Worm (Caenorhabditis elegans) whole organism, late embryonic: ENCODE results near the gene fli-1.

Experiments
- K02D7.2 ChIP-seq: sonication (generic microtip); optimal IDR thresholded peaks from 2 replicates; lab custom pipeline; 2017; ENCODE audit warnings: mild to moderate bottlenecking, missing genetic modification characterization, missing compliant biosample characterization
- K09A11.1 ChIP-seq: sonication (generic microtip); optimal IDR thresholded peaks from 2 replicates; lab custom pipeline; 2017; ENCODE audit warnings: antibody characterized with exemption, mild to moderate bottlenecking, missing genetic modification characterization, missing compliant biosample characterization; ENCODE audit not compliant: insufficient read depth
- T23F11.4 ChIP-seq: fragments of 200-800 bp; sonication (Bioruptor generic); optimal IDR thresholded peaks from 2 replicates; lab custom pipeline; 2018; ENCODE audit warnings: mild to moderate bottlenecking, missing genetic modification characterization, missing compliant biosample characterization
- Y22D7AL.16 ChIP-seq: sonication (generic microtip); optimal IDR thresholded peaks from 2 replicates; lab custom pipeline; 2016; ENCODE audit warnings: missing genetic modification characterization, missing compliant biosample characterization
- ceh-18 ChIP-seq: sonication (generic microtip); optimal IDR thresholded peaks from 2 replicates; lab custom pipeline; 2016; ENCODE audit warnings: missing genetic modification characterization, missing compliant biosample characterization
- ceh-2 ChIP-seq: sonication (generic microtip); optimal IDR thresholded peaks from 2 replicates; lab custom pipeline; 2016; ENCODE audit warnings: missing genotype, missing genetic modification characterization, missing compliant biosample characterization
- ceh-24 ChIP-seq: sonication (generic microtip); optimal IDR thresholded peaks from 2 replicates; lab custom pipeline; 2016; ENCODE audit warnings: mild to moderate bottlenecking, missing genetic modification characterization, missing compliant biosample characterization
- ceh-31 ChIP-seq: sonication (generic microtip); optimal IDR thresholded peaks from 2 replicates; lab custom pipeline; 2016; ENCODE audit warnings: missing genetic modification characterization, missing compliant biosample characterization
- ceh-34 ChIP-seq: sonication (generic microtip); optimal IDR thresholded peaks from 2 replicates; lab custom pipeline; 2016; ENCODE audit warnings: mild to moderate bottlenecking, missing genetic modification characterization, missing compliant biosample characterization
- ceh-6 ChIP-seq: fragments of 200-800 bp; sonication (Bioruptor generic); optimal IDR thresholded peaks from 2 replicates; lab custom pipeline; 2018; ENCODE audit warnings: mild to moderate bottlenecking, missing genetic modification characterization, missing compliant biosample characterization
- che-1 ChIP-seq: sonication (generic microtip); optimal IDR thresholded peaks from 2 replicates; lab custom pipeline; 2016; ENCODE audit warnings: mild to moderate bottlenecking, missing genetic modification characterization, missing compliant biosample characterization
- dve-1 ChIP-seq: sonication (generic microtip); optimal IDR thresholded peaks from 2 replicates; lab custom pipeline; 2017; ENCODE audit warnings: antibody characterized with exemption, mild to moderate bottlenecking, missing genetic modification characterization, missing compliant biosample characterization
- elt-2 ChIP-seq: sonication (generic microtip); optimal IDR thresholded peaks from 2 replicates; lab custom pipeline; 2016; ENCODE audit warnings: missing genetic modification reagents, missing genetic modification characterization, missing compliant biosample characterization
- ets-4 ChIP-seq: sonication (generic microtip); optimal IDR thresholded peaks from 2 replicates; lab custom pipeline; 2016; ENCODE audit warnings: missing genetic modification characterization, missing compliant biosample characterization
- fkh-10 ChIP-seq: fragments of 150-350 bp; optimal IDR thresholded peaks from 2 replicates; lab custom pipeline; 2014; ENCODE audit warnings: missing biosample characterization, missing genetic modification reagents, missing genetic modification characterization
- fkh-6 ChIP-seq: sonication (generic microtip); optimal IDR thresholded peaks from 2 replicates; lab custom pipeline; 2016; ENCODE audit warnings: missing genetic modification characterization, missing compliant biosample characterization
- hlh-13 ChIP-seq: fragments of 200-800 bp; sonication (Bioruptor generic); optimal IDR thresholded peaks from 2 replicates; lab custom pipeline; 2018; ENCODE audit warnings: mild to moderate bottlenecking, missing genetic modification characterization, missing compliant biosample characterization
- hlh-30 ChIP-seq: sonication (generic microtip); optimal IDR thresholded peaks from 2 replicates; lab custom pipeline; 2017; ENCODE audit warnings: antibody characterized with exemption, missing genetic modification characterization, missing compliant biosample characterization; ENCODE audit not compliant: insufficient read depth
- hlh-6 ChIP-seq: sonication (generic microtip); optimal IDR thresholded peaks from 2 replicates; lab custom pipeline; 2016; ENCODE audit warnings: missing genotype, missing genetic modification characterization, missing compliant biosample characterization
- madf-2 ChIP-seq: sonication (generic microtip); optimal IDR thresholded peaks from 2 replicates; lab custom pipeline; 2017; ENCODE audit warnings: missing genetic modification characterization, missing compliant biosample characterization
- nfya-1 ChIP-seq: sonication (generic microtip); optimal IDR thresholded peaks from 2 replicates; lab custom pipeline; 2017; ENCODE audit warnings: missing genetic modification characterization, mild to moderate bottlenecking, missing compliant biosample characterization, antibody characterized with exemption, moderate library complexity
- nhr-11 ChIP-seq: fragments of 150-350 bp; optimal IDR thresholded peaks from 2 replicates; lab custom pipeline; 2014; ENCODE audit warnings: missing biosample characterization, missing genetic modification characterization
- odd-2 ChIP-seq: sonication (generic microtip); optimal IDR thresholded peaks from 2 replicates; lab custom pipeline; 2017; ENCODE audit warnings: antibody characterized with exemption, mild to moderate bottlenecking, missing genetic modification characterization, missing compliant biosample characterization
- pat-9 ChIP-seq: fragments of 200-800 bp; sonication (Bioruptor generic); optimal IDR thresholded peaks from 2 replicates; lab custom pipeline; 2018; ENCODE audit warnings: mild to moderate bottlenecking, missing genetic modification characterization, moderate library complexity, missing compliant biosample characterization
- pha-2 ChIP-seq: sonication (generic microtip); optimal IDR thresholded peaks from 2 replicates; lab custom pipeline; 2017; ENCODE audit warnings: mild to moderate bottlenecking, missing genetic modification characterization, missing compliant biosample characterization
- pqm-1 ChIP-seq: sonication (generic microtip); optimal IDR thresholded peaks from 2 replicates; lab custom pipeline; 2016; ENCODE audit warnings: missing genetic modification characterization, missing compliant biosample characterization
- pros-1 ChIP-seq: fragments of 150-350 bp; optimal IDR thresholded peaks from 2 replicates; lab custom pipeline; 2014; ENCODE audit warnings: missing biosample characterization, missing genetic modification reagents, missing genetic modification characterization
- rnt-1 ChIP-seq: sonication (generic microtip); optimal IDR thresholded peaks from 2 replicates; lab custom pipeline; 2016; ENCODE audit warnings: missing genetic modification characterization, missing compliant biosample characterization
- sdc-2 ChIP-seq: sonication (generic microtip); optimal IDR thresholded peaks from 2 replicates; lab custom pipeline; 2016; ENCODE audit warnings: missing genotype, missing genetic modification characterization, missing compliant biosample characterization
- sox-2 ChIP-seq: fragments of 200-800 bp; sonication (Bioruptor generic); IDR thresholded peaks from 2 replicates; pipeline ENCODE4 v1.3.6; 2022; ENCODE audit warnings: missing genetic modification reagents, missing genetic modification characterization, missing compliant biosample characterization
- ttx-3 ChIP-seq: sonication (generic microtip); optimal IDR thresholded peaks from 2 replicates; lab custom pipeline; 2016; ENCODE audit warnings: missing genetic modification reagents, missing genetic modification characterization, missing compliant biosample characterization
- unc-3 ChIP-seq, 2 experiments: fragments of 200-800 bp in 1 of 2; sonication (Bioruptor generic) in 1 of 2; sonication (generic microtip) in 1 of 2; conservative IDR thresholded peaks in 1 of 2; optimal IDR thresholded peaks in 1 of 2; 2 replicates each; pipeline versions ENCODE4 v1.3.6 to Lab custom; 2016 to 2022; ENCODE audit warnings: missing compliant biosample characterization in 2 of 2, missing genetic modification characterization in 2 of 2, missing genetic modification reagents in 1 of 2
- unc-42 ChIP-seq: sonication (generic microtip); optimal IDR thresholded peaks from 2 replicates; lab custom pipeline; 2016; ENCODE audit warnings: missing genotype, missing genetic modification characterization, missing compliant biosample characterization
- zip-5 ChIP-seq: sonication (generic microtip); optimal IDR thresholded peaks from 2 replicates; lab custom pipeline; 2016; ENCODE audit warnings: missing genetic modification characterization, missing compliant biosample characterization
- ztf-16 ChIP-seq: sonication (generic microtip); optimal IDR thresholded peaks from 2 replicates; lab custom pipeline; 2017; ENCODE audit warnings: missing genetic modification characterization, missing compliant biosample characterization

fli-1 gene

DNA sequence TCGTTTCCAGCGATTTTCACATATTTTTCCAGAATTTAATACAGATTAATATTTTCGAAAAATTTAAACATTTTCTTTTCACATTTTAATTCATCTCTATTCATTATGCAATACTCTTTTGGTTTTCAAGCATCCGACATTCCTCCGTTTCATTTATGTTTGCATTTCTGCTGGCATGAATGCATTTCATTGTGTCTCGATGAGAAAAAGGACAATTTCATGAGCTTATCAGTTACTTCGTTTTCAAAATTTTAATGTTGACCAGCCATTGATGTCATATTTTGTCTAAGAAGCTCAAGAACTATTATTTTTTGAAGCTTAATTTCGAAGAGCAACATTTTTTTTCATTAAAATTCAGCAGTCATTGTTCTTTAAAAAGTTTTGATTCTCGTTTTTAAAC lies 35.1 kb upstream of the fli-1 start:
- TF ChIP-seq ceh-18 (tag; lab: Kevin White, UChicago): no peak
- no peak for TF ChIP-seq rnt-1 (tag; lab: Kevin White, UChicago)
- no peak for TF ChIP-seq ceh-31 (tag; lab: Kevin White, UChicago)
- TF ChIP-seq T23F11.4 (GFP tag; lab: Kevin White, UChicago): no peak
- TF ChIP-seq ztf-16 (tag; lab: Kevin White, UChicago): no peak
- TF ChIP-seq pha-2 (tag; lab: Kevin White, UChicago): no peak
- no peak for TF ChIP-seq pat-9
- TF ChIP-seq Y22D7AL.16: no peak
- TF ChIP-seq K09A11.1: no peak
- TF ChIP-seq K02D7.2: no peak
- no peak for TF ChIP-seq hlh-6 (tag; lab: Kevin White, UChicago)
- TF ChIP-seq odd-2 (tag; lab: Kevin White, UChicago): no peak
- TF ChIP-seq elt-2: no peak
- TF ChIP-seq ttx-3 (tag; lab: Kevin White, UChicago): no peak

DNA sequence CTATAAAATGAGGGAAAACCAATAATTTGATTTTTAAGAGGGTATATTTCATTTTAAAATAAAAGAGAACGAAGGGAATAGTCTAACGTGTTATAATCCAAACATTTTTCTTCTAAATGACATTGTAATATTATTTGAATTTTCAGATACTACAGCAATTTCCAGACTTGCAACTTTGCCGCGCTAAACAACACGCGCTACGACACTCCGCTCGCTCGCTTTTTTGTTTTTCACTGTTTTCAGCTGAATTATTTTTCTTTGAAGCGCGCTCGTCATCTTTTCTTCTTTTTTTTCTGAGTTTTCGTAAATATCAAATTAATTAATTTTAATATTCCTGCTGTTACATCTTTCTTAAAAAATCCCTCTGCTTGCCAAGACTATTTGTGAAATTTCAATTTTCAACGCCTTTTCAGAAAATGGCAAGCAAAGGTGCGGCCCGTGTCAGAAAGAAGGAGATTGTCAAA lies 33.7 kb upstream of the fli-1 start, which contains the start of gene mrpl-11:
TSS of gene mrpl-11 (plus strand) at position 414 of the 464 bp plus-strand sequence.
- TF ChIP-seq nhr-11 (tag; lab: Kevin White, UChicago) (no peak), rnt-1 (tag; lab: Kevin White, UChicago) (no peak), sox-2 (GFP tag; lab: Robert Waterston, UW) (no peak)

ce11 chrIII:8716084-8716483 lies 32.5 kb upstream of the fli-1 start, which contains the start of gene B0303.14:
B0303.14 (minus strand) TSS chrIII:8716184.
- TF ChIP-seq madf-2 (no peak), fkh-10 (GFP tag; lab: Kevin White, UChicago) (no peak), unc-3 (GFP tag; conservative IDR thresholded peaks at IDR 0.05; lab: Robert Waterston, UW) (no peak), unc-3 (tag; optimal IDR thresholded peaks at IDR 0.05; lab: Kevin White, UChicago) (no peak), pat-9 (no peak), che-1 (tag; lab: Kevin White, UChicago) (no peak), sdc-2 (tag; lab: Kevin White, UChicago) (no peak), ceh-2 (no peak), Y22D7AL.16 (no peak), zip-5 (tag; lab: Kevin White, UChicago) (no peak), ceh-6 (no peak), unc-42 (tag; lab: Kevin White, UChicago) (no peak), fkh-6 (tag; lab: Kevin White, UChicago) (no peak)

DNA sequence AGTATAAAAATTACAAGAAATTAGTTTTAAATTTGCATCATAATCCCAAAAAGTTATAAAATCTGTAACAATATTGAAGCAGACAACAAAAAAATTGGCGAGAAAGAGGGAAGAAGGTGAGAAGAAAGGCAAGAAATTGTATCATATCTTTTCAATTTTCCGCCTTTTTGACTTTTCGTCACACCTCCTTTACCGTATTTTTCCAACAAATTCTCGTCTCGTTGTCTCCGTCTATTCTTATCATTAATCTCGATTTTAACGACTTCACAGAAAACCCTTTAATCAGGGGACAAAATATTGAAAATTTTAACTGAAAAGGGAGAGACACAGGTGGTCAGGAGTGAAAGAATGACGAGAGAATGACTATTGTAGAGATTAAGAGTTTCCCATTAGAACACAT lies 29.4 kb upstream of the fli-1 start:
- TF ChIP-seq rnt-1 (tag; lab: Kevin White, UChicago) (no peak), hlh-30 (tag; lab: Kevin White, UChicago) (no peak), fkh-10 (GFP tag; lab: Kevin White, UChicago) (no peak), sdc-2 (tag; lab: Kevin White, UChicago) (no peak), pros-1 (no peak), dve-1 (tag; lab: Kevin White, UChicago) (no peak), ceh-6 (no peak), ceh-24 (no peak), hlh-13 (GFP tag; lab: Kevin White, UChicago) (no peak), ets-4 (tag; lab: Kevin White, UChicago) (no peak), pqm-1 (no peak), ceh-2 (no peak), nfya-1 (tag; lab: Kevin White, UChicago) (no peak), ceh-34 (tag; lab: Kevin White, UChicago) (no peak), K02D7.2 (no peak)
